Worm (Caenorhabditis elegans): ENCODE results near the gene ncx-2.

The ncx-2 gene

ce11 chrV:5262999-5263398 lies 40.5 kb upstream of the ncx-2 start, which contains the start of gene cest-30:
Gene cest-30 (minus strand): TSS chrV:5263099.
- TF ChIP-seq F10B5.3 (tag; optimal IDR thresholded peaks at IDR 0.05), result no peak
- TF ChIP-seq pqm-1 (tag; optimal IDR thresholded peaks at IDR 0.05), result no peak
- no peak for TF ChIP-seq dmd-6 (GFP tag; IDR thresholded peaks at IDR 0.05)
- no peak for TF ChIP-seq ama-1 (optimal IDR thresholded peaks at IDR 0.05)
- TF ChIP-seq nhr-111 (GFP tag; optimal IDR thresholded peaks at IDR 0.05), result no peak
- no peak for TF ChIP-seq F37D6.2 (tag; optimal IDR thresholded peaks at IDR 0.05)
- TF ChIP-seq madf-5 (GFP tag; IDR thresholded peaks at IDR 0.05), result no peak
- no peak for TF ChIP-seq Y75B8A.6 (GFP tag; IDR thresholded peaks at IDR 0.05)
- no peak for TF ChIP-seq mxl-2 (GFP tag; conservative IDR thresholded peaks at IDR 0.05)
- no peak for TF ChIP-seq dmd-9 (GFP tag; IDR thresholded peaks at IDR 0.05)
- no peak for TF ChIP-seq aly-2 (tag; optimal IDR thresholded peaks at IDR 0.05)
- no peak for TF ChIP-seq nhr-25 (tag; optimal IDR thresholded peaks at IDR 0.05; ENCODE audit: borderline replicate concordance, insufficient read depth)
- TF ChIP-seq mxl-3 (GFP tag; optimal IDR thresholded peaks at IDR 0.05), result no peak
- no peak for TF ChIP-seq hmg-1.1 (GFP tag; IDR thresholded peaks at IDR 0.05)
- TF ChIP-seq pha-4 (GFP tag; IDR thresholded peaks at IDR 0.05), result no peak
- TF ChIP-seq pha-4 (tag; optimal IDR thresholded peaks at IDR 0.05), result no peak
- TF ChIP-seq hlh-30 (tag; optimal IDR thresholded peaks at IDR 0.05; ENCODE audit: insufficient read depth), result no peak
- TF ChIP-seq zip-2 (tag; optimal IDR thresholded peaks at IDR 0.05), result no peak
- no peak for TF ChIP-seq Y5F2A.4 (GFP tag; optimal IDR thresholded peaks at IDR 0.05)

ce11 chrV:5265581-5265980 lies 37.9 kb upstream of the ncx-2 start, which contains the start of the genes srt-69 and B0238.12:
Gene srt-69 (minus strand): TSS chrV:5265681.
Gene B0238.12 (plus strand): TSS chrV:5265844.
- TF ChIP-seq nhr-42 (GFP tag; IDR thresholded peaks at IDR 0.05) (no peak), mep-1 (tag; optimal IDR thresholded peaks at IDR 0.05) (no peak), F49E8.2 (tag; optimal IDR thresholded peaks at IDR 0.05; ENCODE audit: borderline replicate concordance) (no peak), fkh-10 (GFP tag; optimal IDR thresholded peaks at IDR 0.05) (no peak), mxl-2 (GFP tag; conservative IDR thresholded peaks at IDR 0.05) (no peak), spr-1 (tag; optimal IDR thresholded peaks at IDR 0.05) (no peak), fos-1 (tag; optimal IDR thresholded peaks at IDR 0.05) (no peak)

DNA sequence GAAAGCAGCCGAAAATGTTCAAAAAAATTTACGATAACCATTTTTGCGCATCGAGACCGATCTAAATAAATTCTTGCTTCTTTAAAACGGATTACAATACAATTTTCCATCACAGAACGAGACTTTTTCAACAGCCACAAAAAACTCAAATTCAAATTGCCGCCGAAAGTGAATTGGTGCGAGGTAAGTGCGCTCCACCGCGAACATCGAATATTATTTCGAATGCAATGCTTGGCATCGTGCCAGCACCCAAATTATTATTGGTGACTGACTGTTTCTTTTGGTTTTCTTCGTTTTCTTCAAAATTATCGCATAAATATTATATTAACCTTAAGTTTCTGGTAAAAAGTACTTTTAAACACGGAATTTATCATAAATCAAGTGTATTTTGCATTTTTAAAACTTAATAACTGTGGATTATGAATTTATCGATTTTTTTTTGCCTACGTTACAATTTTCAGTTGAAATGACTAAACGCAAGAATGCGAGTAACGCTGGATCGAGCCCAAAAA lies 34.4 kb upstream of the ncx-2 start, which contains the start of gene penr-1:
TSS of gene penr-1 (plus strand) at position 462 of the 512 bp plus-strand sequence.
- TF ChIP-seq set-16 (GFP tag; IDR thresholded peaks at IDR 0.05) (no peak), Y48G9A.11 (GFP tag; IDR thresholded peaks at IDR 0.05) (no peak), tra-1 (GFP tag; IDR thresholded peaks at IDR 0.05) (no peak), nhr-48 (tag; optimal IDR thresholded peaks at IDR 0.05) (peak; percentile 47), nhr-28 (tag; optimal IDR thresholded peaks at IDR 0.05) (peak; percentile 36), Y105C5A.15 (GFP tag; IDR thresholded peaks at IDR 0.05) (no peak), snpc-1.2 (GFP tag; IDR thresholded peaks at IDR 0.05) (no peak), lir-3 (tag; optimal IDR thresholded peaks at IDR 0.05) (no peak), daf-16 (GFP tag; optimal IDR thresholded peaks at IDR 0.05) (no peak), daf-16 (tag; optimal IDR thresholded peaks at IDR 0.05) (no peak), D1046.2 (GFP tag; IDR thresholded peaks at IDR 0.05) (no peak), nhr-111 (GFP tag; optimal IDR thresholded peaks at IDR 0.05) (no peak), gei-8 (GFP tag; optimal IDR thresholded peaks at IDR 0.05) (no peak), dmd-8 (GFP tag; IDR thresholded peaks at IDR 0.05) (no peak), mdt-29 (GFP tag; IDR thresholded peaks at IDR 0.05) (no peak), pha-4 (GFP tag; IDR thresholded peaks at IDR 0.05) (no peak), pha-4 (tag; optimal IDR thresholded peaks at IDR 0.05) (peak; percentile 17), php-3 (GFP tag; IDR thresholded peaks at IDR 0.05) (no peak), rbr-2 (tag; optimal IDR thresholded peaks at IDR 0.05) (peak; percentile 53), lin-29 (GFP tag; IDR thresholded peaks at IDR 0.05) (no peak), ama-1 (optimal IDR thresholded peaks at IDR 0.05) (no peak), mxl-3 (GFP tag; optimal IDR thresholded peaks at IDR 0.05) (no peak), unc-130 (GFP tag; optimal IDR thresholded peaks at IDR 0.05) (peak; percentile 7), nhr-25 (tag; optimal IDR thresholded peaks at IDR 0.05; ENCODE audit: borderline replicate concordance, insufficient read depth) (no peak), snpc-4 (tag; optimal IDR thresholded peaks at IDR 0.05) (no peak), nhr-76 (tag; optimal IDR thresholded peaks at IDR 0.05) (no peak), R02D3.7 (tag; optimal IDR thresholded peaks at IDR 0.05) (no peak), T26A8.4 (GFP tag; IDR thresholded peaks at IDR 0.05) (no peak), nhr-41 (GFP tag; IDR thresholded peaks at IDR 0.05) (no peak), ZK337.2 (GFP tag; IDR thresholded peaks at IDR 0.05) (no peak)
